Fruit fly (Drosophila melanogaster): Measurements from ENCODE around the gene CG3323.

The CG3323 gene

dm6 chrX:5305591-5305990 is at the start of gene CG3323:
CG3323 (minus strand) TSS chrX:5305691.
- TF ChIP-seq Sin3A (optimal IDR thresholded peaks at IDR 0.05) (no peak), insv (optimal IDR thresholded peaks at IDR 0.05) (no peak), h (optimal IDR thresholded peaks at IDR 0.05) (no peak), ttk (optimal IDR thresholded peaks at IDR 0.05) (no peak), Myc (optimal IDR thresholded peaks at IDR 0.05) (no peak), psq (optimal IDR thresholded peaks at IDR 0.05) (no peak)

dm6 chrX:5349899-5350575 is 44.5 kb upstream of the CG3323 start:
- no peak for TF ChIP-seq ttk (optimal IDR thresholded peaks at IDR 0.05)
- TF ChIP-seq Myc (optimal IDR thresholded peaks at IDR 0.05): no peak
- TF ChIP-seq insv (optimal IDR thresholded peaks at IDR 0.05): no peak
- no peak for TF ChIP-seq psq (optimal IDR thresholded peaks at IDR 0.05)
- TF ChIP-seq Sin3A (optimal IDR thresholded peaks at IDR 0.05): no peak
- no peak for TF ChIP-seq h (optimal IDR thresholded peaks at IDR 0.05)

- TF ChIP-seq psq (optimal IDR thresholded peaks at IDR 0.05) (no peak), Sin3A (optimal IDR thresholded peaks at IDR 0.05) (no peak), h (optimal IDR thresholded peaks at IDR 0.05) (no peak), Myc (optimal IDR thresholded peaks at IDR 0.05) (no peak), insv (optimal IDR thresholded peaks at IDR 0.05) (no peak), ttk (optimal IDR thresholded peaks at IDR 0.05) (no peak)
These were observed 34.5 kb upstream of the CG3323 start, which contains the start of gene SK for dm6 chrX:5339970-5340369. SK (plus strand) TSS chrX:5340236.

DNA sequence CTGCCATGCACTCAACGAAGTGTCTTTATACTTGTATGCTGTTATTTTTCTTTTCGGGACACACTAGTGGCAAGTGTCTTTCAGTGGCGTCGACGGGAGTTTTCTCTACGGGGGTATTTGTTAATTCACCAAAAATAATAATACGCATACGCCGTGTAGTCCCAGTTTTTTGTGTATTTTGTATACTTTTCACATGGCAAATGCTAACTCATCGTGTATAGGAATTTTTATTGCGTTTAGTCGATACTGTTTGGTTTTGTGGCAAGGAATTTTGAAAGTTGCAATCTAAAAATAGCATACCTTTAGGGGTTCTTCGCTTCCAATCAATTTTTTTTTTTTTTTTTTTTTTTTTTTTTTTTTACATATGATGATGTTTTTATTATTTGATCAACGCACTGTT is 32.9 kb upstream of the CG3323 start:
- TF ChIP-seq ttk (optimal IDR thresholded peaks at IDR 0.05) (no peak), Myc (optimal IDR thresholded peaks at IDR 0.05) (no peak), insv (optimal IDR thresholded peaks at IDR 0.05) (no peak), Sin3A (optimal IDR thresholded peaks at IDR 0.05) (no peak), h (optimal IDR thresholded peaks at IDR 0.05) (no peak)

dm6 chrX:5337316-5337715 is 31.8 kb upstream of the CG3323 start:
- TF ChIP-seq Sin3A (optimal IDR thresholded peaks at IDR 0.05) (no peak), psq (optimal IDR thresholded peaks at IDR 0.05) (no peak), ttk (optimal IDR thresholded peaks at IDR 0.05) (no peak), Myc (optimal IDR thresholded peaks at IDR 0.05) (no peak), insv (optimal IDR thresholded peaks at IDR 0.05) (no peak), h (optimal IDR thresholded peaks at IDR 0.05) (no peak)

DNA sequence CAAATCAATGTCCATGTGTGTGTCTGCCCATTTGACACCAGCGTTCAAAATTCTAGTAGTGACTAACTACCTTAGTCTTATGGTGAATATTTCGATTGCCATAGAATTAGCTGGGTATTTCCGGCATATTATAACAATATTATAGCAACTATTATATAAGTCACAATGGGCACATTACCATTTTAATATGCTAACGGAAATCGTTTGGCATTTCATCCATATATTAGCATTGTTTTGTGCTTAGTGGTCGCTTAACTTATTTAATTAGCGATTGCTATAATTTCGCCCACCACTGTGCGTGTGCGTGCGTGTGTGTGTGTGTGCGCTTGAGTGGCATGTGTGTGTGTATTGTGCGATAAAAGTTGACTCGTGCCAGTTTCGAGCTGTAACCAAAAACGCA is 31.2 kb upstream of the CG3323 start:
- TF ChIP-seq Sin3A (optimal IDR thresholded peaks at IDR 0.05) (no peak), Myc (optimal IDR thresholded peaks at IDR 0.05) (no peak), ttk (optimal IDR thresholded peaks at IDR 0.05) (no peak), insv (optimal IDR thresholded peaks at IDR 0.05) (no peak), psq (optimal IDR thresholded peaks at IDR 0.05) (no peak), h (optimal IDR thresholded peaks at IDR 0.05) (no peak)

dm6 chrX:5332259-5332862 is 26.9 kb upstream of the CG3323 start, which contains the start of gene CanB:
CanB (plus strand) TSS chrX:5332499.
- no peak for TF ChIP-seq ttk (optimal IDR thresholded peaks at IDR 0.05)
- no peak for TF ChIP-seq insv (optimal IDR thresholded peaks at IDR 0.05)
- no peak for TF ChIP-seq Sin3A (optimal IDR thresholded peaks at IDR 0.05)
- TF ChIP-seq Myc (optimal IDR thresholded peaks at IDR 0.05): no peak
- TF ChIP-seq h (optimal IDR thresholded peaks at IDR 0.05): no peak
- no peak for TF ChIP-seq psq (optimal IDR thresholded peaks at IDR 0.05)

- TF ChIP-seq Sin3A (optimal IDR thresholded peaks at IDR 0.05): no peak
- no peak for TF ChIP-seq Myc (optimal IDR thresholded peaks at IDR 0.05)
- TF ChIP-seq insv (optimal IDR thresholded peaks at IDR 0.05): no peak
- TF ChIP-seq psq (optimal IDR thresholded peaks at IDR 0.05): no peak
- TF ChIP-seq ttk (optimal IDR thresholded peaks at IDR 0.05): no peak
- TF ChIP-seq h (optimal IDR thresholded peaks at IDR 0.05): no peak
These were observed 23.9 kb upstream of the CG3323 start, which contains the start of the genes CG3309 and XRCC1 for dm6 chrX:5329266-5329898. CG3309 (minus strand) TSS chrX:5329347. XRCC1 (plus strand) TSS chrX:5329876.

- no peak for TF ChIP-seq h (optimal IDR thresholded peaks at IDR 0.05)
- TF ChIP-seq ttk (optimal IDR thresholded peaks at IDR 0.05): no peak
These were observed 18.1 kb upstream of the CG3323 start, which contains the start of gene Mcm3 for dm6 chrX:5323636-5324035. Mcm3 (plus strand) TSS chrX:5323855.

DNA sequence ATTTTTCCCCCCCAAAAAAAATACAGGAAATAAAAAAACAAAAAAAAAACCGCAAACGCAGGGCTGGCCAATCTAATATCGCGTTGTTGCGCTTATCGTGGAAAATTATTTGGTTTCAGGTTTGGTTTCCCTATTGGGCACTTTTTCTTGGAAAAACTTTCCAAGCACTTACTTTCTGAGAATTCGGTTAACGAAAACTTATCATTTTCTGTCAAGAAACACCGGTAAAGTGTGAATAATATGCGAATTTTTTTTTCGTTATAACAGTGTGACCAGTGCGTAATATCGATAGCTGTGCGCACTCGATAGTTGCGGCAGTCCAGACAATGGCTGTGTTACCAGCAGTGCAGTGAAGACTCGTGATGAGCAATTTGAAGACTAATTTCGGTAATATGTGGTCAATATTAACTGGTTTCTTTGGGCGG is 17.0 kb upstream of the CG3323 start, which contains the start of gene Rnp4F:
Gene Rnp4F, minus strand, starts transcription at position 238 of the 425 bp plus-strand sequence.
- TF ChIP-seq Sin3A (optimal IDR thresholded peaks at IDR 0.05) (no peak), Myc (optimal IDR thresholded peaks at IDR 0.05) (no peak), ttk (optimal IDR thresholded peaks at IDR 0.05) (no peak), insv (optimal IDR thresholded peaks at IDR 0.05) (no peak), h (optimal IDR thresholded peaks at IDR 0.05) (no peak), psq (optimal IDR thresholded peaks at IDR 0.05) (no peak)

DNA sequence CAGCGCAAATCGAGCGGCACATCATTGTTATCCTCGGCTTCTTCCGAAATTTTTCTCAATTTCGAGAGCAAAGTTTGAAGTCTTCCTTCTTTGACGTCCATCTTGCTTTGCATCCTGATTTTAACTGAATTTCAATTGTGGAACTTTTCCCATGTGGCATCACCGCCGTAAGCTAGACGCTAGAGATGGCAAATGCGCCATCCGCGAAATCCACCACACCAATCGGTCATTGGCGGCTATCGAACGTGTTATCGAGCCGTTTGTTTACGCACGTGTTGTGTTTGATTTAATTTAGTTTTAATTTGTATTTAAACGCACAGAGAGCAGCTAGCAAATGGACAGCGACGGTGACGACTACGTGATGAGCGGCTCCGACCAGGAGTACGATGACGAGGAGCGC is 11.7 kb upstream of the CG3323 start, which contains the start of the genes CG15930 and Sas10:
Gene CG15930, minus strand, starts transcription at position 126 of the 400 bp plus-strand sequence.
Gene Sas10, plus strand, starts transcription at position 240 of the 400 bp plus-strand sequence.
- TF ChIP-seq Sin3A (optimal IDR thresholded peaks at IDR 0.05): no peak
- no peak for TF ChIP-seq psq (optimal IDR thresholded peaks at IDR 0.05)
- TF ChIP-seq insv (optimal IDR thresholded peaks at IDR 0.05): no peak
- no peak for TF ChIP-seq Myc (optimal IDR thresholded peaks at IDR 0.05)
- TF ChIP-seq h (optimal IDR thresholded peaks at IDR 0.05): no peak
- no peak for TF ChIP-seq ttk (optimal IDR thresholded peaks at IDR 0.05)

- TF ChIP-seq insv (optimal IDR thresholded peaks at IDR 0.05) (no peak), psq (optimal IDR thresholded peaks at IDR 0.05) (no peak)
These were observed 7.5 kb upstream of the CG3323 start, which contains the start of gene CG4198 for dm6 chrX:5312958-5313357. CG4198 (plus strand) TSS chrX:5313258.
